Fruit fly (Drosophila melanogaster) whole organism, embryonic: Measurements from ENCODE around the gene CG32428.

ENCODE experiments used
- CG10147 ChIP-seq: fragments of 200-800 bp; sonication (Bioruptor generic); optimal IDR thresholded peaks from 2 replicates; lab custom pipeline; 2019; ENCODE audit warnings: missing biosample characterization, mild to moderate bottlenecking, missing genetic modification characterization, moderate library complexity
- CG1024 ChIP-seq: fragments of 200-800 bp; sonication (Bioruptor generic); IDR thresholded peaks from 2 replicates; pipeline ENCODE4 v1.3.6; 2022; ENCODE audit warnings: missing biosample characterization, missing genetic modification characterization
- CG10543 ChIP-seq: fragments of 200-800 bp; sonication (Bioruptor generic); optimal IDR thresholded peaks from 3 replicates; lab custom pipeline; 2017; ENCODE audit warnings: missing biosample characterization, mild to moderate bottlenecking, missing genetic modification characterization, moderate library complexity
- CG11504 ChIP-seq: fragments of 200-800 bp; sonication (Bioruptor generic); optimal IDR thresholded peaks from 3 replicates; lab custom pipeline; 2019; ENCODE audit warnings: missing biosample characterization, mild to moderate bottlenecking, missing genetic modification characterization, moderate library complexity
- CG12391 ChIP-seq: fragments of 200-800 bp; sonication (Bioruptor generic); optimal IDR thresholded peaks from 3 replicates; lab custom pipeline; 2018; ENCODE audit warnings: missing biosample characterization, mild to moderate bottlenecking, missing genetic modification characterization, moderate library complexity
- CG12659 ChIP-seq: fragments of 200-800 bp; sonication (Bioruptor generic); optimal IDR thresholded peaks from 3 replicates; lab custom pipeline; 2017; ENCODE audit warnings: mild to moderate bottlenecking, missing biosample characterization, missing genetic modification reagents, missing genetic modification characterization
- CG13123 ChIP-seq: fragments of 200-800 bp; sonication (Bioruptor generic); optimal IDR thresholded peaks from 2 replicates; lab custom pipeline; 2016; ENCODE audit warnings: missing biosample characterization, missing genetic modification characterization
- CG15514 ChIP-seq: fragments of 200-800 bp; sonication (Bioruptor generic); optimal IDR thresholded peaks from 3 replicates; lab custom pipeline; 2017; ENCODE audit warnings: missing biosample characterization, missing genetic modification characterization, mild to moderate bottlenecking, moderate library complexity, missing genetic modification reagents
- CG16779 ChIP-seq: fragments of 200-800 bp; sonication (Bioruptor generic); IDR thresholded peaks from 2 replicates; pipeline ENCODE4 v1.3.6; 2022; ENCODE audit warnings: missing biosample characterization, missing genetic modification characterization
- CG17829 ChIP-seq: fragments of 200-800 bp; optimal IDR thresholded peaks from 2 replicates; lab custom pipeline; 2019; ENCODE audit warnings: missing biosample characterization, mild to moderate bottlenecking, missing genetic modification characterization, moderate library complexity
- CG18476 ChIP-seq: fragments of 200-800 bp; sonication (Bioruptor generic); optimal IDR thresholded peaks from 2 replicates; lab custom pipeline; 2016; ENCODE audit warnings: missing biosample characterization, mild to moderate bottlenecking, missing genetic modification characterization
- CG18599 ChIP-seq: fragments of 200-800 bp; sonication (Bioruptor generic); optimal IDR thresholded peaks from 3 replicates; lab custom pipeline; 2017; ENCODE audit warnings: missing biosample characterization, missing genetic modification characterization, mild to moderate bottlenecking, moderate library complexity, missing genetic modification reagents
- CG30403 ChIP-seq: fragments of 200-800 bp; sonication (Bioruptor generic); optimal IDR thresholded peaks from 3 replicates; lab custom pipeline; 2016; ENCODE audit warnings: missing biosample characterization, missing genetic modification characterization
- CG31441 ChIP-seq: fragments of 200-800 bp; sonication (Bioruptor generic); IDR thresholded peaks from 2 replicates; pipeline ENCODE4 v1.3.6; 2022; ENCODE audit warnings: missing biosample characterization, missing genetic modification characterization
- CG4328 ChIP-seq: fragments of 200-800 bp; sonication (Bioruptor generic); optimal IDR thresholded peaks from 3 replicates; lab custom pipeline; 2017; ENCODE audit warnings: missing biosample characterization, missing genetic modification reagents, missing genetic modification characterization
- CG9609 ChIP-seq: fragments of 200-800 bp; sonication (Bioruptor generic); optimal IDR thresholded peaks from 3 replicates; lab custom pipeline; 2016; ENCODE audit warnings: missing biosample characterization, missing genetic modification characterization
- Dp ChIP-seq: fragments of 200-800 bp; sonication (Bioruptor generic); optimal IDR thresholded peaks from 2 replicates; lab custom pipeline; 2018; ENCODE audit warnings: missing biosample characterization, mild to moderate bottlenecking, missing genetic modification characterization, moderate library complexity
- ERR ChIP-seq: fragments of 200-800 bp; sonication (Bioruptor generic); optimal IDR thresholded peaks from 2 replicates; lab custom pipeline; 2016; ENCODE audit warnings: missing biosample characterization, missing genetic modification characterization
- Ets65A ChIP-seq: fragments of 200-800 bp; sonication (Bioruptor generic); peaks from one replicate; lab custom pipeline; 2016; ENCODE audit warnings: missing biosample characterization, missing genetic modification characterization
- Ets97D ChIP-seq: fragments of 200-800 bp; sonication (Bioruptor generic); optimal IDR thresholded peaks from 3 replicates; lab custom pipeline; 2016; ENCODE audit warnings: missing biosample characterization, missing genetic modification characterization
- Fer1 ChIP-seq: fragments of 200-800 bp; sonication (Bioruptor generic); optimal IDR thresholded peaks from 2 replicates; lab custom pipeline; 2017; ENCODE audit warnings: missing biosample characterization, mild to moderate bottlenecking, missing genetic modification characterization
- HmgZ ChIP-seq: fragments of 200-800 bp; sonication (Bioruptor generic); optimal IDR thresholded peaks from 2 replicates; lab custom pipeline; 2018; ENCODE audit warnings: missing biosample characterization, mild to moderate bottlenecking, missing genetic modification characterization
- Hr78 ChIP-seq, 2 experiments: fragments of 200-800 bp in 1 of 2; fragments of >200 bp in 1 of 2; sonication (Bioruptor generic) in 1 of 2; optimal IDR thresholded peaks; 2 replicates each; lab custom pipeline; 2017 to 2019; ENCODE audit warnings: missing biosample characterization in 2 of 2, missing genetic modification characterization in 2 of 2, mild to moderate bottlenecking in 1 of 2, moderate library complexity in 1 of 2
- Kr ChIP-seq: fragments of 200-800 bp; sonication (Bioruptor generic); optimal IDR thresholded peaks from 2 replicates; lab custom pipeline; 2017; ENCODE audit warnings: missing biosample characterization, mild to moderate bottlenecking, missing genetic modification characterization
- Mad ChIP-seq: fragments of 200-800 bp; sonication (Bioruptor generic); optimal IDR thresholded peaks from 2 replicates; lab custom pipeline; 2016; ENCODE audit warnings: missing biosample characterization, missing genetic modification characterization
- NC2β ChIP-seq: fragments of 200-800 bp; sonication (Bioruptor generic); optimal IDR thresholded peaks from 2 replicates; lab custom pipeline; 2016; ENCODE audit warnings: missing biosample characterization, missing genetic modification characterization
- Oaz ChIP-seq: fragments of 200-800 bp; sonication (Bioruptor generic); IDR thresholded peaks from 2 replicates; pipeline ENCODE4 v1.3.6; 2022; ENCODE audit warnings: missing biosample characterization, missing genetic modification characterization
- Sry-β ChIP-seq: fragments of 200-800 bp; sonication (Bioruptor generic); optimal IDR thresholded peaks from 2 replicates; lab custom pipeline; 2018; ENCODE audit warnings: missing biosample characterization, mild to moderate bottlenecking, missing genetic modification characterization, moderate library complexity
- Xbp1 ChIP-seq: fragments of 200-800 bp; sonication (Bioruptor generic); optimal IDR thresholded peaks from 3 replicates; lab custom pipeline; 2016; ENCODE audit warnings: missing biosample characterization, mild to moderate bottlenecking, missing genetic modification characterization
- aop ChIP-seq: fragments of 200-800 bp; sonication (Bioruptor generic); IDR thresholded peaks from 2 replicates; pipeline ENCODE4 v1.3.6; 2022; ENCODE audit warnings: missing biosample characterization, missing genetic modification characterization
- ara ChIP-seq: fragments of 200-800 bp; sonication (Bioruptor generic); IDR thresholded peaks from 2 replicates; pipeline ENCODE4 v1.3.6; 2022; ENCODE audit warnings: missing biosample characterization, missing genetic modification characterization
- bigmax ChIP-seq: fragments of 200-800 bp; sonication (Bioruptor generic); optimal IDR thresholded peaks from 2 replicates; lab custom pipeline; 2018; ENCODE audit warnings: missing biosample characterization, mild to moderate bottlenecking, missing genetic modification characterization
- chif ChIP-seq, 2 experiments: fragments of 200-800 bp; sonication (Bioruptor generic); optimal IDR thresholded peaks; 3 replicates each; lab custom pipeline; 2016; ENCODE audit warnings: missing biosample characterization in 2 of 2, missing genetic modification characterization in 2 of 2
- crc ChIP-seq: fragments of 200-800 bp; sonication (Bioruptor generic); optimal IDR thresholded peaks from 2 replicates; lab custom pipeline; 2016; ENCODE audit warnings: missing biosample characterization, missing genetic modification characterization
- exex ChIP-seq: fragments of 200-800 bp; sonication (Bioruptor generic); optimal IDR thresholded peaks from 4 replicates; lab custom pipeline; 2018; ENCODE audit warnings: missing biosample characterization, mild to moderate bottlenecking, missing genetic modification characterization, moderate library complexity
- gro ChIP-seq: fragments of 200-800 bp; sonication (Bioruptor generic); optimal IDR thresholded peaks from 2 replicates; lab custom pipeline; 2016; ENCODE audit warnings: missing biosample characterization, missing genetic modification characterization
- insv ChIP-seq, 2 experiments: fragments of 200-800 bp; sonication (Bioruptor generic); optimal IDR thresholded peaks; 3 replicates each; lab custom pipeline; 2016 to 2018; ENCODE audit warnings: missing biosample characterization in 2 of 2, missing genetic modification characterization in 2 of 2
- ken ChIP-seq: fragments of 200-800 bp; sonication (Bioruptor generic); IDR thresholded peaks from 3 replicates; pipeline ENCODE4 v1.3.6; 2022; ENCODE audit warnings: missing biosample characterization, missing genetic modification characterization
- lab ChIP-seq: fragments of 200-800 bp; sonication (Bioruptor generic); optimal IDR thresholded peaks from 3 replicates; lab custom pipeline; 2017; ENCODE audit warnings: missing biosample characterization, missing genetic modification characterization, mild to moderate bottlenecking, moderate library complexity, missing genetic modification reagents
- lola ChIP-seq, 3 experiments: fragments of >200 bp in 2 of 3; fragments of 200-800 bp in 1 of 3; sonication (Bioruptor generic) in 1 of 3; optimal IDR thresholded peaks; 2 replicates each; lab custom pipeline; 2017 to 2019; ENCODE audit warnings: missing biosample characterization in 3 of 3, missing genetic modification characterization in 3 of 3, mild to moderate bottlenecking in 1 of 3, moderate library complexity in 1 of 3
- mld ChIP-seq: fragments of 200-800 bp; sonication (Bioruptor generic); IDR thresholded peaks from 3 replicates; pipeline ENCODE4 v1.3.6; 2022; ENCODE audit warnings: missing biosample characterization, missing genetic modification characterization; ENCODE audit not compliant: partially characterized antibody
- nmo ChIP-seq: fragments of 200-800 bp; sonication (Bioruptor generic); optimal IDR thresholded peaks from 2 replicates; lab custom pipeline; 2018; ENCODE audit warnings: missing biosample characterization, mild to moderate bottlenecking, missing genetic modification characterization, moderate library complexity
- p53 ChIP-seq: fragments of 200-800 bp; sonication (Bioruptor generic); optimal IDR thresholded peaks from 2 replicates; lab custom pipeline; 2016; ENCODE audit warnings: missing biosample characterization, missing genetic modification characterization
- pita ChIP-seq: fragments of 200-800 bp; sonication (Bioruptor generic); optimal IDR thresholded peaks from 2 replicates; lab custom pipeline; 2017; ENCODE audit warnings: missing biosample characterization, mild to moderate bottlenecking, missing genetic modification characterization
- sens ChIP-seq: fragments of 200-800 bp; sonication (Bioruptor generic); peaks from one replicate; lab custom pipeline; 2016; ENCODE audit warnings: missing biosample characterization, missing genetic modification characterization
- slbo ChIP-seq: fragments of 200-800 bp; sonication (Bioruptor generic); IDR thresholded peaks from 2 replicates; pipeline ENCODE4 v1.3.6; 2022; ENCODE audit warnings: missing biosample characterization, missing genetic modification characterization
- sug ChIP-seq: fragments of 200-800 bp; optimal IDR thresholded peaks from 2 replicates; lab custom pipeline; 2019; ENCODE audit warnings: missing biosample characterization, mild to moderate bottlenecking, missing genetic modification characterization, moderate library complexity
- zf30C ChIP-seq: fragments of 200-800 bp; sonication (Bioruptor generic); optimal IDR thresholded peaks from 3 replicates; lab custom pipeline; 2018; ENCODE audit warnings: missing biosample characterization, mild to moderate bottlenecking, missing genetic modification characterization

The CG32428 gene

dm6 chr3L:20497124-20497996, 23.8 kb upstream of the CG32428 start, which contains the start of gene CG32425 (continued):
- TF ChIP-seq p53 (GFP tag; lab: Kevin White, UChicago) (no peak), CG10147 (GFP tag; lab: Kevin White, UChicago) (no peak), crc (no peak), CG15514 (peak; percentile 91), Fer1 (GFP tag; lab: Kevin White, UChicago) (peak; percentile 37), ERR (GFP tag; lab: Kevin White, UChicago) (no peak), HmgZ (tag; lab: Kevin White, UChicago) (peak; percentile 15), CG4328 (GFP tag; lab: Kevin White, UChicago) (no peak), CG12659 (GFP tag; lab: Kevin White, UChicago) (peak; percentile 55), Kr (GFP tag; lab: Kevin White, UChicago) (no peak), CG30403 (GFP tag; lab: Kevin White, UChicago) (peak; percentile 33), Dp (GFP tag; lab: Kevin White, UChicago) (peak; percentile 44), Ets97D (GFP tag; lab: Kevin White, UChicago) (peak; percentile 61), Xbp1 (GFP tag; lab: Kevin White, UChicago) (peak; percentile 1), exex (peak; percentile 80), insv (GFP tag; optimal IDR thresholded peaks at IDR 0.05; lab: Kevin White, UChicago) (no peak), CG31441 (GFP tag; lab: Robert Waterston, UW) (0 out of 2 replicates have a peak, but pooled peaks have one; percentile 9), lola (GFP tag; optimal IDR thresholded peaks at IDR 0.05; lab: Kevin White, UChicago) (no peak), CG18476 (GFP tag; lab: Kevin White, UChicago) (no peak), CG9609 (GFP tag; lab: Kevin White, UChicago) (no peak), slbo (peak; percentile 45; the same call in 1 of the 2 replicates), CG16779 (GFP tag; lab: Robert Waterston, UW) (no peak), Ets65A (GFP tag; lab: Kevin White, UChicago) (peak; percentile 84), CG13123 (GFP tag; lab: Kevin White, UChicago) (no peak), ken (peak; percentile 49; the same call in 1 of the 3 replicates), sug (tag; lab: Kevin White, UChicago) (peak; percentile 15), ara (no peak), CG18599 (peak; percentile 5), lab (GFP tag; lab: Kevin White, UChicago) (peak; percentile 39), NC2β (no peak), CG10543 (GFP tag; lab: Kevin White, UChicago) (no peak), Mad (no peak), zf30C (no peak), Oaz (GFP tag; lab: Robert Waterston, UW) (no peak), Sry-β (peak; percentile 64), nmo (GFP tag; lab: Kevin White, UChicago) (peak; percentile 26), aop (no peak), Hr78 (GFP tag; optimal IDR thresholded peaks at IDR 0.05; lab: Kevin White, UChicago) (peak in 1 of 2 experiments; percentile 63), CG17829 (tag; lab: Kevin White, UChicago) (peak; percentile 6), CG1024 (no peak), CG11504 (tag; lab: Kevin White, UChicago) (peak; percentile 46), sens (GFP tag; lab: Kevin White, UChicago) (peak; percentile 65), chif (GFP tag; optimal IDR thresholded peaks at IDR 0.05; lab: Kevin White, UChicago) (no peak), bigmax (GFP tag; lab: Kevin White, UChicago) (peak; percentile 27), CG12391 (tag; lab: Kevin White, UChicago) (peak; percentile 24), mld (GFP tag; lab: Robert Waterston, UW) (no peak), pita (GFP tag; lab: Kevin White, UChicago) (no peak), gro (GFP tag; lab: Kevin White, UChicago) (peak; percentile 36)
